Fruit fly (Drosophila melanogaster) whole organism, wandering third instar larva: ENCODE results near the gene CG43894.
A peak's percentile ranks its signal among the peaks of the same experiment; 100 is the strongest.

Source experiments
- Abd-B ChIP-seq: fragments of >200 bp; optimal IDR thresholded peaks from 2 replicates; lab custom pipeline; 2017; ENCODE audit warnings: missing biosample characterization, missing genetic modification characterization
- CG32264 ChIP-seq: fragments of 200-800 bp; sonication (Bioruptor generic); optimal IDR thresholded peaks from 2 replicates; lab custom pipeline; 2016; ENCODE audit warnings: missing biosample characterization, missing genetic modification characterization
- CG9705 ChIP-seq: fragments of 200-800 bp; sonication (Bioruptor generic); optimal IDR thresholded peaks from 2 replicates; lab custom pipeline; 2018; ENCODE audit warnings: missing biosample characterization, mild to moderate bottlenecking, missing genetic modification characterization
- CrebA ChIP-seq: fragments of 200-800 bp; sonication (Bioruptor generic); optimal IDR thresholded peaks from 2 replicates; lab custom pipeline; 2016; ENCODE audit warnings: missing biosample characterization, mild to moderate bottlenecking, missing genetic modification characterization, borderline replicate concordance
- Dfd ChIP-seq: fragments of >200 bp; optimal IDR thresholded peaks from 2 replicates; lab custom pipeline; 2017; ENCODE audit warnings: missing biosample characterization, missing genetic modification characterization
- Dif ChIP-seq: fragments of 200-275, 200-300 bp; sonication (Bioruptor generic); optimal IDR thresholded peaks from 2 replicates; lab custom pipeline; 2018; ENCODE audit warnings: missing biosample characterization, missing genetic modification characterization; ENCODE audit not compliant: partially characterized antibody
- GATAd ChIP-seq: sonication (Bioruptor generic); optimal IDR thresholded peaks from 2 replicates; lab custom pipeline; 2016; ENCODE audit warnings: missing biosample characterization, missing genetic modification characterization
- HLH106 ChIP-seq: fragments of 200-800 bp; optimal IDR thresholded peaks from 3 replicates; lab custom pipeline; 2019; ENCODE audit warnings: missing biosample characterization, mild to moderate bottlenecking, missing genetic modification characterization, moderate library complexity
- Hnf4 ChIP-seq: fragments of 200-800 bp; sonication (Bioruptor generic); optimal IDR thresholded peaks from 2 replicates; lab custom pipeline; 2016; ENCODE audit warnings: missing biosample characterization, mild to moderate bottlenecking, missing genetic modification characterization
- Hr78 ChIP-seq: fragments of >200 bp; optimal IDR thresholded peaks from 2 replicates; lab custom pipeline; 2017; ENCODE audit warnings: missing biosample characterization, missing genetic modification characterization
- Hr83 ChIP-seq: fragments of 200-300 bp; sonication (Bioruptor generic); optimal IDR thresholded peaks from 2 replicates; lab custom pipeline; 2016; ENCODE audit warnings: missing biosample characterization, mild to moderate bottlenecking, missing genetic modification characterization, moderate library complexity; ENCODE audit not compliant: poor library complexity, severe bottlenecking
- Jra ChIP-seq: sonication (Bioruptor generic); optimal IDR thresholded peaks from 2 replicates; lab custom pipeline; 2016; ENCODE audit warnings: missing biosample characterization, missing genetic modification characterization
- Mio ChIP-seq: sonication (Bioruptor generic); optimal IDR thresholded peaks from 2 replicates; lab custom pipeline; 2016; ENCODE audit warnings: missing biosample characterization, missing genetic modification characterization
- Myc ChIP-seq: fragments of >200 bp; optimal IDR thresholded peaks from 2 replicates; lab custom pipeline; 2017
- N ChIP-seq: fragments of >200 bp; optimal IDR thresholded peaks from 2 replicates; lab custom pipeline; 2018; ENCODE audit warnings: missing biosample characterization, missing external identifiers, missing genetic modification characterization
- OdsH ChIP-seq: fragments of 200-800 bp; sonication (Bioruptor generic); optimal IDR thresholded peaks from 2 replicates; lab custom pipeline; 2016; ENCODE audit warnings: missing biosample characterization, mild to moderate bottlenecking, missing genetic modification characterization
- Rel ChIP-seq, 2 experiments: fragments of 200-800 bp; sonication (Bioruptor generic) in 1 of 2; optimal IDR thresholded peaks; 2 replicates in 1 of 2; 3 replicates in 1 of 2; lab custom pipeline; 2016 to 2019; ENCODE audit warnings: mild to moderate bottlenecking in 2 of 2, missing biosample characterization in 2 of 2, missing genetic modification characterization in 2 of 2, moderate library complexity in 1 of 2
- Sp1 ChIP-seq: fragments of 200-800 bp; sonication (Bioruptor generic); optimal IDR thresholded peaks from 3 replicates; lab custom pipeline; 2019; ENCODE audit warnings: missing biosample characterization, mild to moderate bottlenecking, missing genetic modification characterization, moderate library complexity
- Vsx2 ChIP-seq: fragments of 200-300, 225-300 bp; sonication (Bioruptor generic); optimal IDR thresholded peaks from 2 replicates; lab custom pipeline; 2018; ENCODE audit warnings: missing biosample characterization, missing genetic modification characterization; ENCODE audit not compliant: partially characterized antibody
- br ChIP-seq: fragments of 200-800 bp; sonication (Bioruptor generic); optimal IDR thresholded peaks from 2 replicates; lab custom pipeline; 2016; ENCODE audit warnings: missing biosample characterization, missing genetic modification characterization
- brk ChIP-seq: fragments of 200-800 bp; sonication (Bioruptor generic); optimal IDR thresholded peaks from 2 replicates; lab custom pipeline; 2016; ENCODE audit warnings: missing biosample characterization, mild to moderate bottlenecking, missing genetic modification characterization
- dl ChIP-seq, 2 experiments: fragments of 175-275, 200-275 bp in 1 of 2; fragments of 200-275 bp in 1 of 2; sonication (Bioruptor generic); optimal IDR thresholded peaks; lab custom pipeline; 2018; ENCODE audit warnings: mild to moderate bottlenecking in 2 of 2, missing biosample characterization in 2 of 2, missing genetic modification characterization in 2 of 2, moderate library complexity in 2 of 2; ENCODE audit not compliant: partially characterized antibody in 2 of 2, insufficient read depth in 1 of 2
- dmrt93B ChIP-seq: fragments of 200-800 bp; sonication (Bioruptor generic); optimal IDR thresholded peaks from 2 replicates; lab custom pipeline; 2018; ENCODE audit warnings: missing biosample characterization, mild to moderate bottlenecking, missing genetic modification characterization
- dsf ChIP-seq: sonication (Bioruptor generic); optimal IDR thresholded peaks from 2 replicates; lab custom pipeline; 2016; ENCODE audit warnings: missing biosample characterization, missing genetic modification characterization, borderline replicate concordance
- ey ChIP-seq: fragments of 200-800 bp; sonication (Bioruptor generic); optimal IDR thresholded peaks from 2 replicates; lab custom pipeline; 2016; ENCODE audit warnings: missing biosample characterization, missing genetic modification characterization
- foxo ChIP-seq, 2 experiments: fragments of 200-800 bp; sonication (Bioruptor generic); optimal IDR thresholded peaks; 2 replicates in 1 of 2; 3 replicates in 1 of 2; lab custom pipeline; 2016 to 2017; ENCODE audit warnings: missing biosample characterization in 2 of 2, missing genetic modification characterization in 2 of 2
- fru ChIP-seq: fragments of 200-800 bp; sonication (Bioruptor generic); optimal IDR thresholded peaks from 3 replicates; lab custom pipeline; 2016; ENCODE audit warnings: missing biosample characterization, mild to moderate bottlenecking, missing genetic modification characterization
- h ChIP-seq: fragments of 200-800 bp; sonication (Bioruptor generic); optimal IDR thresholded peaks from 3 replicates; lab custom pipeline; 2016; ENCODE audit warnings: missing biosample characterization, mild to moderate bottlenecking, missing genetic modification characterization
- jim ChIP-seq: fragments of 175-275, 200-325 bp; sonication (Bioruptor generic); optimal IDR thresholded peaks from 2 replicates; lab custom pipeline; 2016; ENCODE audit warnings: missing biosample characterization, mild to moderate bottlenecking, missing genetic modification characterization
- lola ChIP-seq: fragments of >200 bp; optimal IDR thresholded peaks from 2 replicates; lab custom pipeline; 2017; ENCODE audit warnings: missing biosample characterization, missing genetic modification characterization
- pan ChIP-seq: fragments of >200 bp; optimal IDR thresholded peaks from 2 replicates; lab custom pipeline; 2017
- psq ChIP-seq: fragments of 200-800 bp; sonication (Bioruptor generic); optimal IDR thresholded peaks from 3 replicates; lab custom pipeline; 2017; ENCODE audit warnings: missing biosample characterization, mild to moderate bottlenecking, missing genetic modification characterization, moderate library complexity
- rgr ChIP-seq: fragments of 200-800 bp; sonication (Bioruptor generic); optimal IDR thresholded peaks from 3 replicates; lab custom pipeline; 2016; ENCODE audit warnings: missing biosample characterization, mild to moderate bottlenecking, missing genetic modification characterization
- sage ChIP-seq: fragments of 200-800 bp; sonication (Bioruptor generic); optimal IDR thresholded peaks from 2 replicates; lab custom pipeline; 2016; ENCODE audit warnings: missing biosample characterization, mild to moderate bottlenecking, missing genetic modification characterization
- sv ChIP-seq: fragments of 200-800 bp; sonication (Bioruptor generic); optimal IDR thresholded peaks from 3 replicates; lab custom pipeline; 2016; ENCODE audit warnings: missing biosample characterization, missing genetic modification characterization
- tai ChIP-seq: sonication (Bioruptor generic); optimal IDR thresholded peaks from 2 replicates; lab custom pipeline; 2016; ENCODE audit warnings: missing biosample characterization, missing genetic modification characterization
- usp ChIP-seq: fragments of >200 bp; optimal IDR thresholded peaks from 2 replicates; lab custom pipeline; 2017; ENCODE audit warnings: missing biosample characterization, missing genetic modification characterization
- woc ChIP-seq: sonication (Bioruptor generic); optimal IDR thresholded peaks from 2 replicates; lab custom pipeline; 2016; ENCODE audit warnings: missing biosample characterization, mild to moderate bottlenecking, missing genetic modification characterization

Gene CG43894

dm6 chr3L:12842532-12842931, 47.0 kb upstream of the CG43894 start:
- TF ChIP-seq HLH106 (no peak), Jra (no peak), Hnf4 (GFP tag; lab: Kevin White, UChicago) (no peak), Mio (GFP tag; lab: Kevin White, UChicago) (no peak), OdsH (GFP tag; lab: Kevin White, UChicago) (no peak), Dif (GFP tag; lab: Kevin White, UChicago) (no peak), dmrt93B (GFP tag; lab: Kevin White, UChicago) (no peak), tai (no peak), br (GFP tag; lab: Kevin White, UChicago) (no peak), psq (no peak), Hr78 (GFP tag; lab: Kevin White, UChicago) (no peak), CG9705 (no peak), jim (GFP tag; lab: Kevin White, UChicago) (no peak), dsf (GFP tag; lab: Kevin White, UChicago) (no peak), Vsx2 (GFP tag; lab: Kevin White, UChicago) (no peak)

DNA sequence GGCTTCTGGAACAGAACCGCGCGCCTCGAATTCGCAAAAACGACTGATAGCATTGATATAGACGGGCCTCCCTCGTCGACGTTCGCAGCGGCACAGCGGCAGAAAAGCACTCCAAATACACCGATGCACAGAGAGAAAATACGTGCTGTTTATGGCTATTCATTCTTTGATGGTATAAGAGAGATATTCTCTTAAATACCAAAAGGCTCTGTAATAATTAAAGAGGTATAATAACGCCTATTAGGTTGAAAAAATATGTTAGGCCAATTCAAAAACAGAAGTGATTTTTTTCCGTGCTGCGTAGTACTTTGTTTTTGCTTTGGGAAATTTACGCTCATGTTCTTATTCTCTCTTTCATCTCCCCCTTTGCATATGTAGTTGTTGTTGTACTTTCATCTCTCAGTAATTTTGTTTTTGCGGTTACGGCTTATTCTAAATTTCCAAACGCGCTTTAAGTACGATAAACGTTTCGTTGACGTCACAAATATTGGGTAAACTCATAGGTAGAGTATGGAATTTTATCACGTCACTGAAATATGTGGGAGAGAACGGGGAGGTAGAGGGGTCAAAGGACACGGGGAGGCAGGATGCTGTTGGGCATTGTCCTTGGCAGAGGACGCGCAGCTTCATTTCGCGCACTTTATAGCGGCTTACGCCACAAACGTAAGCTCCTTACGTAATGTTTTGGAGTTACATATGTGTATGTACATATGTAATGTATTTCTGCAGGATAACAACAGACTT, 46.3 kb upstream of the CG43894 start, which contains the start of gene nebu:
nebu (minus strand) TSS at position 51 of the 744 bp plus-strand sequence.
- TF ChIP-seq Sp1 (GFP tag; lab: Kevin White, UChicago), result peak; percentile 97
- TF ChIP-seq Abd-B (GFP tag; lab: Kevin White, UChicago), result no peak
- TF ChIP-seq HLH106, result peak; percentile 98
- TF ChIP-seq dl (GFP tag; optimal IDR thresholded peaks at IDR 0.05; lab: Kevin White, UChicago; ENCODE audit: insufficient read depth in 1 of 2, partially characterized antibody in 2 of 2), result no peak
- TF ChIP-seq dsf (GFP tag; lab: Kevin White, UChicago), result peak; percentile 89
- TF ChIP-seq fru (GFP tag; lab: Kevin White, UChicago), result peak; percentile 99
- TF ChIP-seq Dfd (GFP tag; lab: Kevin White, UChicago), result no peak
- TF ChIP-seq foxo (GFP tag; optimal IDR thresholded peaks at IDR 0.05; lab: Kevin White, UChicago), result peak; percentile 96 to 99
- TF ChIP-seq Dif (GFP tag; lab: Kevin White, UChicago), result no peak
- TF ChIP-seq h (GFP tag; lab: Kevin White, UChicago), result peak; percentile 99
- TF ChIP-seq rgr (GFP tag; lab: Kevin White, UChicago), result peak; percentile 99
- TF ChIP-seq Hnf4 (GFP tag; lab: Kevin White, UChicago), result peak; percentile 99
- TF ChIP-seq Myc (lab: Kevin White, UChicago), result no peak
- TF ChIP-seq Mio (GFP tag; lab: Kevin White, UChicago), result peak; percentile 91
- peak; percentile 88 for TF ChIP-seq GATAd (GFP tag; lab: Kevin White, UChicago)
- peak; percentile 99 for TF ChIP-seq ey (GFP tag; lab: Kevin White, UChicago)
- peak; percentile 99 for TF ChIP-seq br (GFP tag; lab: Kevin White, UChicago)
- TF ChIP-seq lola (GFP tag; lab: Kevin White, UChicago), result no peak
- TF ChIP-seq sage (GFP tag; lab: Kevin White, UChicago), result peak; percentile 95
- peak; percentile 98 for TF ChIP-seq sv
- peak; percentile 96 for TF ChIP-seq woc (GFP tag; lab: Kevin White, UChicago)
- TF ChIP-seq N (GFP tag; lab: Kevin White, UChicago), result no peak
- peak; percentile 98 for TF ChIP-seq CG32264 (GFP tag; lab: Kevin White, UChicago)
- TF ChIP-seq tai, result peak; percentile 95
- peak; percentile 99 for TF ChIP-seq OdsH (GFP tag; lab: Kevin White, UChicago)
- no peak for TF ChIP-seq Vsx2 (GFP tag; lab: Kevin White, UChicago)
- peak; percentile 74 for TF ChIP-seq Hr83 (GFP tag; lab: Kevin White, UChicago)
- peak; percentile 97 for TF ChIP-seq dmrt93B (GFP tag; lab: Kevin White, UChicago)
- TF ChIP-seq Jra, result peak; percentile 97
- peak; percentile 97 for TF ChIP-seq psq
- TF ChIP-seq pan (lab: Kevin White, UChicago), result no peak
- TF ChIP-seq brk (GFP tag; lab: Kevin White, UChicago), result peak; percentile 98
- TF ChIP-seq CG9705, result peak; percentile 91
- no peak for TF ChIP-seq usp (GFP tag; lab: Kevin White, UChicago)
- TF ChIP-seq Rel (GFP tag; optimal IDR thresholded peaks at IDR 0.05; lab: Kevin White, UChicago), result peak; percentile 96
- TF ChIP-seq Rel (tag; optimal IDR thresholded peaks at IDR 0.05; lab: Kevin White, UChicago), result peak; percentile 87
- peak; percentile 46 for TF ChIP-seq jim (GFP tag; lab: Kevin White, UChicago)
- peak; percentile 87 for TF ChIP-seq CrebA (GFP tag; lab: Kevin White, UChicago)
- TF ChIP-seq Hr78 (GFP tag; lab: Kevin White, UChicago), result no peak
